Worm (Caenorhabditis elegans): ENCODE results near the gene ifd-1.

Gene ifd-1

DNA sequence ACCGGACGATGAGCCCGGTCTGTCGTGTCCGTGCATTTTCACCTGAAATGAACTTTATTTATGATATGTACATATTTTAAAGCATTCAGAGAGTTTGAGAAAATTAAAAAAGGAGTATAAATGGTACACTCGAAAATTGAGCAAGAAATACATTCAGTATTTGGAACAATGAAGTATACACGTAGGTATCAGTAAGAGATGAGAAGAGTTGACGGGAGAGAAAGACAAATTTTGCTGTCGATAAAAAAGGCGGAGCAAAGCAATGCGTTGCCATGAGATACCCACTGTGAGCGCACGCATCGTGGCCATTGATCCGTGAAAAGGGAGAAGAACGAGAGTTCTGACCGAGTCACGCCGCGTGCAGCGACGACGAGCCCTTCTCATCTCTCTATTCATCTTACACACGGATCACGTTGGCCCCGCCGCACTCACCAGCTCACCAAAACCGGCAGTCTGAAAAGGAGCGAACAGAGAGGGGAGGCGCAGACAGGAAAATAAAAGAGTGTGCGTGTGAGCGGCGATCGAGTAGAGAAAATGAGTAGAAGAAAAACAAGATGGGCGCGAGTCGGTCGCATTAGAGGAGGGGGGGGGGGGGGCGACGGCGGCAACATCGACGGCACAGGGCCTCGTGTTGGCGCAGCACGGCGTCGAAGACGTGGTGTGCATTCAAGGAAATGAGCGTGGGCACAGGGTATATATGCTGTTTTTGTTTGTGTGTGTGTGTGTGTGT is 18.0 kb downstream of the ifd-1 start, which contains the start of gene R04E5.8 (continued):
- TF ChIP-seq nhr-25 (tag; optimal IDR thresholded peaks at IDR 0.05; ENCODE audit: borderline replicate concordance, insufficient read depth): no peak
- TF ChIP-seq hlh-11 (tag; optimal IDR thresholded peaks at IDR 0.05): peak; percentile 14
- no peak for TF ChIP-seq D1046.2 (GFP tag; IDR thresholded peaks at IDR 0.05)
- TF ChIP-seq dmd-8 (GFP tag; IDR thresholded peaks at IDR 0.05): no peak
- TF ChIP-seq egl-27 (tag; optimal IDR thresholded peaks at IDR 0.05): no peak
- no peak for TF ChIP-seq nhr-6 (tag; optimal IDR thresholded peaks at IDR 0.05)
- no peak for TF ChIP-seq nhr-42 (GFP tag; IDR thresholded peaks at IDR 0.05)
- TF ChIP-seq hmg-1.1 (GFP tag; IDR thresholded peaks at IDR 0.05): peak; percentile 58
- no peak for TF ChIP-seq nhr-41 (GFP tag; IDR thresholded peaks at IDR 0.05)
- TF ChIP-seq lin-15B (tag; optimal IDR thresholded peaks at IDR 0.05): no peak
- TF ChIP-seq lin-29 (GFP tag; IDR thresholded peaks at IDR 0.05): no peak
- peak; percentile 73 for TF ChIP-seq rbr-2 (tag; optimal IDR thresholded peaks at IDR 0.05)
- TF ChIP-seq Y75B8A.6 (GFP tag; IDR thresholded peaks at IDR 0.05): no peak

DNA sequence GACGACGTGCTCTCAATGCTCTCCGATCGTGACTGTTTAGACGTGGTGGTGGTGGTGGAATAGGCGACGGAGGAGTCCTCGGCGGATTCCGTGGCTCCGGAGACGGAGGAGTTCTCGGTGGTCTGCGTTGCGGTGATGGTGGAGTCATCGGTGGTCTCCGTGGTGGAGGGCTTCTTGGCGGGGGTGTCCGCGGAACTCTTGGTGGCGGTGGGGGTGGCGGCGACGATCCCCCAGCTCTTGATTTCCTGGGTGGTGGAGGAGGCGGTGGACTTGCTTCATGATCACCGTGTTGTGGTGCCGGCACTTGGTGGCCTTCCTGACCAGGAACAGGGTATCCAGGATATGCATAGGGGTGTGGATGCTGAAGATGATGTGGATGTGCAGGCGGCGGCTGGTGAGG is 18.8 kb downstream of the ifd-1 start:
- TF ChIP-seq set-16 (GFP tag; IDR thresholded peaks at IDR 0.05): peak; percentile 97
- TF ChIP-seq unc-62 (GFP tag; optimal IDR thresholded peaks at IDR 0.05 in 1 of 2): no peak
- TF ChIP-seq unc-62 (tag; optimal IDR thresholded peaks at IDR 0.05): no peak
- TF ChIP-seq aha-1 (tag): peak; percentile 71
- 0 out of 2 replicates have a peak, but pooled peaks have one; percentile 20 for TF ChIP-seq egl-43 (GFP tag; IDR thresholded peaks at IDR 0.05)

DNA sequence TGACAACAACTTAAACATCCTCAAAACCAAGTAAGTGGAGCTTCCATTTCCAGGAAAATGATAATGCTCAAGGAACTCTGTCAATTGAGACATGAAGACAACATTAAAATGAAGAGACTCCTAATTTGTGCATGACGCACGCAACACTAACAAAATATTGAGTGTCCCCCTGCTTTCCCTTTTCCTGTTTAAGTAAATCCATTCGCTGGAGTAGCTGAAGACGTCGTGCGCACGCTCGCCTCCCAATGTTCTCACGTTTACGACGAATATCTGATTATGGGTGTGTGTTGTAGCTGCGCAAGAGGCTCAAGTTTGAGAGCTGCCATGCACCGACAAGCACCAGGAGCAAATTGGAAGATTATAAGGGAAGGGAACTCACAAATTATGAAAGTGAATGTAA is 23.3 kb downstream of the ifd-1 start:
- TF ChIP-seq nhr-41 (GFP tag; IDR thresholded peaks at IDR 0.05): no peak
- TF ChIP-seq ces-1 (GFP tag; optimal IDR thresholded peaks at IDR 0.05): peak; percentile 70
- TF ChIP-seq hlh-11 (tag; optimal IDR thresholded peaks at IDR 0.05): peak; percentile 17
- no peak for TF ChIP-seq daf-16 (GFP tag; optimal IDR thresholded peaks at IDR 0.05)
- peak; percentile 9 for TF ChIP-seq daf-16 (tag; optimal IDR thresholded peaks at IDR 0.05)
- TF ChIP-seq F44E2.7 (GFP tag; IDR thresholded peaks at IDR 0.05): no peak
- TF ChIP-seq php-3 (GFP tag; IDR thresholded peaks at IDR 0.05): no peak
- no peak for TF ChIP-seq tag-97 (GFP tag; IDR thresholded peaks at IDR 0.05)
- TF ChIP-seq unc-62 (GFP tag; optimal IDR thresholded peaks at IDR 0.05 in 1 of 2): peak in 1 of 2 experiments; percentile 78
- no peak for TF ChIP-seq unc-62 (tag; optimal IDR thresholded peaks at IDR 0.05)
- 0 out of 2 replicates have a peak, but pooled peaks have one; percentile 10 for TF ChIP-seq set-16 (GFP tag; IDR thresholded peaks at IDR 0.05)
- TF ChIP-seq hif-1 (tag; optimal IDR thresholded peaks at IDR 0.05): peak in 1 of 2 experiments; percentile 9
- TF ChIP-seq fkh-10 (GFP tag; optimal IDR thresholded peaks at IDR 0.05): peak; percentile 79
- TF ChIP-seq hmg-1.1 (GFP tag; IDR thresholded peaks at IDR 0.05): 0 out of 2 replicates have a peak, but pooled peaks have one; percentile 23
- peak; percentile 80 for TF ChIP-seq aha-1 (tag)
- 0 out of 2 replicates have a peak, but pooled peaks have one; percentile 13 for TF ChIP-seq arid-1 (GFP tag; conservative IDR thresholded peaks at IDR 0.05)
- TF ChIP-seq ctbp-1 (GFP tag; IDR thresholded peaks at IDR 0.05): peak; percentile 70; the same call in 1 of the 2 replicates
- peak in 1 of 2 experiments; percentile 39 for TF ChIP-seq lsy-2 (tag; optimal IDR thresholded peaks at IDR 0.05)
- TF ChIP-seq daf-19 (GFP tag; conservative IDR thresholded peaks at IDR 0.05): 0 out of 2 replicates have a peak, but pooled peaks have one; percentile 10

DNA sequence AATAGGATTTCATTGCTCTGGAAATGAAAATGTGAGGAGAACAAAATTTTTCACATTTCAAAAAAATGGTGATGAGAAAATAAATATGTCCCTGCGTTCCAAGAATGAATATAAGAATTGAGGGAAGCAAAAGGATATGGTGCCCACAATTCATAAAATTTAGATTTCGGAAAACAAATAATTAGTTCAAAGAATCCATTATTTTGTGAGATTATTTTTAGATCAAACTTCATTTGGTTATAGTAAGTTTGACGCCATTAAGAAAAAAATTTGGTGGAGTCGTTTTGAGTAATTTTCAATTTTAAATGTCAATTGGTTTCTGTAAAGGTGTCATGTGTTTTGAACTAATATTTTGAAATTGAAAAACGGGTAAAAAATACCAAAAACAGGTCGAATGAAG is 23.9 kb downstream of the ifd-1 start:
- TF ChIP-seq nhr-76 (tag; optimal IDR thresholded peaks at IDR 0.05) (no peak), aha-1 (tag) (peak; percentile 91)

DNA sequence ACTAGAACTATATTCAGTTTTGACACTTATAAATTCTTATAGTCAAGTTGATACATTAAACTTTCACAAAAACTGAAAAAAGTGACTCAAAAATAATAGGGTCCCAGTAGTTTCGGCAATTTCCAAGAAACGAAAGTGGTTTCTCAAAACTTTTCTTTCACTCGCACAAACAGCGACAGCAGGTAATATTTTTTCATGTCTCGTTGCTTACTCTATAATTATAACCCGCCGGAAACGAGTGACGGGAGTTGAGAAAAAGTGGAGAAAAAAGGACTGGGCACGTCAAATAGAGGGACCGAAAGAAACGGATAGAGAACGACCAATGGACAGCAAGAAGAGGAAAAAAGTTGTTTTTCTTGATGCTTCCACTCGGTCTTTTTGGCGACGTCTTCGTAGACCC is 24.3 kb downstream of the ifd-1 start:
- no peak for TF ChIP-seq hmg-1.1 (GFP tag; IDR thresholded peaks at IDR 0.05)
- no peak for TF ChIP-seq spr-1 (tag; optimal IDR thresholded peaks at IDR 0.05)
- TF ChIP-seq fkh-10 (GFP tag; optimal IDR thresholded peaks at IDR 0.05): no peak
- peak in 1 of 2 experiments; percentile 50 for TF ChIP-seq unc-62 (GFP tag; optimal IDR thresholded peaks at IDR 0.05 in 1 of 2)
- TF ChIP-seq unc-62 (tag; optimal IDR thresholded peaks at IDR 0.05): no peak

Measured in whole organism, L4 larva.